Worm (Caenorhabditis elegans) whole organism, L1 larva: ENCODE data around the gene srd-17.

ENCODE experiments used
- C04F5.9 ChIP-seq: sonication (generic microtip); optimal IDR thresholded peaks from 2 replicates; lab custom pipeline; 2016; ENCODE audit warnings: missing genetic modification characterization, missing compliant biosample characterization
- C16A3.4 ChIP-seq: fragments of 150-350 bp; optimal IDR thresholded peaks from 2 replicates; lab custom pipeline; 2014; ENCODE audit warnings: missing biosample characterization, missing genetic modification characterization
- Y116A8C.19 ChIP-seq: sonication (generic microtip); optimal IDR thresholded peaks from 2 replicates; lab custom pipeline; 2016; ENCODE audit warnings: missing compliant biosample characterization, missing genetic modification characterization, borderline replicate concordance
- aha-1 ChIP-seq: fragments of 150-350 bp; optimal IDR thresholded peaks from 2 replicates; lab custom pipeline; 2014; ENCODE audit warnings: missing biosample characterization, missing genetic modification characterization
- alr-1 ChIP-seq: fragments of 200-800 bp; sonication (Bioruptor generic); optimal IDR thresholded peaks from 2 replicates; lab custom pipeline; 2018; ENCODE audit warnings: borderline replicate concordance, mild to moderate bottlenecking, missing genetic modification characterization, missing compliant biosample characterization
- aly-2 ChIP-seq: fragments of 150-350 bp; optimal IDR thresholded peaks from 2 replicates; lab custom pipeline; 2014; ENCODE audit warnings: missing biosample characterization, missing genetic modification characterization
- ama-1 ChIP-seq: fragments of 150-350 bp; optimal IDR thresholded peaks from 2 replicates; lab custom pipeline; 2014
- ceh-8 ChIP-seq: fragments of 200-800 bp; sonication (Bioruptor generic); optimal IDR thresholded peaks from 2 replicates; lab custom pipeline; 2018; ENCODE audit warnings: mild to moderate bottlenecking, missing genetic modification characterization, moderate library complexity, missing compliant biosample characterization
- ceh-88 ChIP-seq: fragments of 200-800 bp; sonication (Bioruptor generic); IDR thresholded peaks from 2 replicates; pipeline ENCODE4 v1.3.6; 2022; ENCODE audit warnings: missing genetic modification characterization, missing compliant biosample characterization
- dpl-1 ChIP-seq, 3 experiments: fragments of 150-350 bp in 2 of 3; sonication (generic microtip) in 1 of 3; optimal IDR thresholded peaks; 2 replicates each; lab custom pipeline; 2014 to 2017; ENCODE audit warnings: missing biosample characterization in 3 of 3, missing genetic modification characterization in 3 of 3, missing genetic modification reagents in 3 of 3
- efl-1 ChIP-seq, 4 experiments: fragments of 150-350 bp; optimal IDR thresholded peaks in 3 of 4; peaks in 1 of 4; 1 replicate in 1 of 4; 2 replicates in 3 of 4; lab custom pipeline; 2014; ENCODE audit warnings: missing biosample characterization in 2 of 4, missing genetic modification characterization in 2 of 4, missing genetic modification reagents in 2 of 4
- efl-3 ChIP-seq: fragments of 200-800 bp; sonication (Bioruptor generic); optimal IDR thresholded peaks from 2 replicates; lab custom pipeline; 2018; ENCODE audit warnings: mild to moderate bottlenecking, missing genetic modification characterization, missing compliant biosample characterization
- egl-13 ChIP-seq: sonication (generic microtip); optimal IDR thresholded peaks from 2 replicates; lab custom pipeline; 2016; ENCODE audit warnings: missing genotype, missing genetic modification reagents, missing genetic modification characterization, missing compliant biosample characterization
- egl-27 ChIP-seq, 2 experiments: fragments of 150-350 bp in 1 of 2; sonication (generic microtip); optimal IDR thresholded peaks; 3 replicates each; lab custom pipeline; 2017 to 2018; ENCODE audit warnings: missing biosample characterization in 2 of 2, missing genetic modification characterization in 2 of 2, missing genetic modification reagents in 2 of 2
- ets-5 ChIP-seq: fragments of 200-800 bp; sonication (Bioruptor generic); IDR thresholded peaks from 2 replicates; pipeline ENCODE4 v1.3.6; 2022; ENCODE audit warnings: missing genetic modification characterization, missing compliant biosample characterization
- grh-1 ChIP-seq: fragments of 200-800 bp; sonication (Bioruptor generic); IDR thresholded peaks from 2 replicates; pipeline ENCODE4 v1.3.6; 2022; ENCODE audit warnings: missing genetic modification reagents, missing genetic modification characterization, missing compliant biosample characterization
- hlh-17 ChIP-seq: fragments of 200-800 bp; sonication (Bioruptor generic); optimal IDR thresholded peaks from 2 replicates; lab custom pipeline; 2018; ENCODE audit warnings: missing genetic modification characterization, mild to moderate bottlenecking, missing compliant biosample characterization, moderate library complexity, borderline replicate concordance
- isw-1 ChIP-seq: fragments of 200-800 bp; sonication (Bioruptor generic); IDR thresholded peaks from 2 replicates; pipeline ENCODE4 v1.3.6; 2022; ENCODE audit warnings: missing genetic modification characterization, missing compliant biosample characterization
- jun-1 ChIP-seq: fragments of 150-350 bp; optimal IDR thresholded peaks from 2 replicates; lab custom pipeline; 2014; ENCODE audit warnings: missing biosample characterization, missing genetic modification reagents, missing genetic modification characterization
- lin-13 ChIP-seq: fragments of 150-350 bp; optimal IDR thresholded peaks from 2 replicates; lab custom pipeline; 2014; ENCODE audit warnings: missing biosample characterization, missing genetic modification reagents, missing genetic modification characterization
- lin-14 ChIP-seq: fragments of 200-800 bp; sonication (Bioruptor generic); optimal IDR thresholded peaks from 2 replicates; lab custom pipeline; 2018; ENCODE audit warnings: mild to moderate bottlenecking, missing genetic modification characterization, moderate library complexity, missing compliant biosample characterization
- lin-39 ChIP-seq: fragments of 150-350 bp; optimal IDR thresholded peaks from 2 replicates; lab custom pipeline; 2014; ENCODE audit warnings: missing biosample characterization, missing genetic modification reagents, missing genetic modification characterization
- lir-3 ChIP-seq: sonication (generic microtip); optimal IDR thresholded peaks from 2 replicates; lab custom pipeline; 2016; ENCODE audit warnings: mild to moderate bottlenecking, missing genetic modification characterization, moderate library complexity, missing compliant biosample characterization; ENCODE audit not compliant: poor library complexity
- lsy-2 ChIP-seq, 2 experiments: fragments of 150-350 bp; optimal IDR thresholded peaks; 2 replicates each; lab custom pipeline; 2014; ENCODE audit warnings: missing biosample characterization in 2 of 2, missing genetic modification characterization in 2 of 2
- mab-9 ChIP-seq: fragments of 200-800 bp; sonication (Bioruptor generic); IDR thresholded peaks from 2 replicates; pipeline ENCODE4 v1.3.6; 2022; ENCODE audit warnings: missing genetic modification reagents, missing genetic modification characterization, missing compliant biosample characterization
- mdl-1 ChIP-seq, 2 experiments: fragments of 150-350 bp; optimal IDR thresholded peaks; 2 replicates each; lab custom pipeline; 2014 to 2017; ENCODE audit warnings: missing biosample characterization in 2 of 2, missing genetic modification characterization in 2 of 2, inconsistent platforms in 1 of 2
- mef-2 ChIP-seq: fragments of 150-350 bp; optimal IDR thresholded peaks from 2 replicates; lab custom pipeline; 2014; ENCODE audit warnings: missing biosample characterization, missing genetic modification characterization
- nhr-11 ChIP-seq: fragments of 150-350 bp; optimal IDR thresholded peaks from 2 replicates; lab custom pipeline; 2014; ENCODE audit warnings: missing biosample characterization, missing genetic modification characterization
- nhr-19 ChIP-seq: fragments of 200-800 bp; sonication (Bioruptor generic); conservative IDR thresholded peaks from 2 replicates; pipeline ENCODE4 v1.3.6; 2022; ENCODE audit warnings: missing genetic modification characterization, missing compliant biosample characterization
- nhr-20 ChIP-seq: sonication (generic microtip); optimal IDR thresholded peaks from 2 replicates; lab custom pipeline; 2016; ENCODE audit warnings: mild to moderate bottlenecking, missing genetic modification characterization, missing compliant biosample characterization
- nhr-28 ChIP-seq: fragments of 150-350 bp; optimal IDR thresholded peaks from 2 replicates; lab custom pipeline; 2014; ENCODE audit warnings: missing biosample characterization, missing genetic modification characterization
- nhr-47 ChIP-seq: sonication (generic microtip); optimal IDR thresholded peaks from 2 replicates; lab custom pipeline; 2016; ENCODE audit warnings: mild to moderate bottlenecking, missing genetic modification characterization, moderate library complexity, missing compliant biosample characterization
- nhr-71 ChIP-seq: sonication (generic microtip); optimal IDR thresholded peaks from 2 replicates; lab custom pipeline; 2016; ENCODE audit warnings: mild to moderate bottlenecking, missing genetic modification characterization, moderate library complexity, missing compliant biosample characterization
- nhr-76 ChIP-seq: sonication (generic microtip); optimal IDR thresholded peaks from 2 replicates; lab custom pipeline; 2017; ENCODE audit warnings: missing biosample characterization, missing genetic modification characterization
- nhr-90 ChIP-seq: sonication (generic microtip); optimal IDR thresholded peaks from 2 replicates; lab custom pipeline; 2016; ENCODE audit warnings: mild to moderate bottlenecking, missing genetic modification characterization, missing compliant biosample characterization; ENCODE audit not compliant: poor library complexity
- pax-3 ChIP-seq: fragments of 200-800 bp; sonication (Bioruptor generic); optimal IDR thresholded peaks from 2 replicates; lab custom pipeline; 2018; ENCODE audit warnings: mild to moderate bottlenecking, missing genetic modification characterization, moderate library complexity, missing compliant biosample characterization
- rnt-1 ChIP-seq: sonication (generic microtip); optimal IDR thresholded peaks from 2 replicates; lab custom pipeline; 2016; ENCODE audit warnings: mild to moderate bottlenecking, missing genetic modification characterization, moderate library complexity, missing compliant biosample characterization
- snpc-4 ChIP-seq: fragments of 150-350 bp; optimal IDR thresholded peaks from 2 replicates; lab custom pipeline; 2014; ENCODE audit warnings: missing biosample characterization, missing genetic modification characterization
- snu-23 ChIP-seq: sonication (generic microtip); optimal IDR thresholded peaks from 2 replicates; lab custom pipeline; 2016; ENCODE audit warnings: missing genetic modification characterization, missing compliant biosample characterization
- tbx-2 ChIP-seq: sonication (generic microtip); optimal IDR thresholded peaks from 2 replicates; lab custom pipeline; 2016; ENCODE audit warnings: missing genetic modification characterization, missing compliant biosample characterization
- tlp-1 ChIP-seq: fragments of 150-350 bp; optimal IDR thresholded peaks from 2 replicates; lab custom pipeline; 2014; ENCODE audit warnings: missing biosample characterization, missing genetic modification characterization
- unc-130 ChIP-seq: fragments of 150-350 bp; optimal IDR thresholded peaks from 2 replicates; lab custom pipeline; 2017; ENCODE audit warnings: missing biosample characterization, missing genetic modification characterization, inconsistent platforms
- unc-30 ChIP-seq: sonication (generic microtip); optimal IDR thresholded peaks from 2 replicates; lab custom pipeline; 2017; ENCODE audit warnings: missing biosample characterization, missing genetic modification characterization
- xbp-1 ChIP-seq: sonication (generic microtip); optimal IDR thresholded peaks from 2 replicates; lab custom pipeline; 2016; ENCODE audit warnings: missing genetic modification characterization, missing compliant biosample characterization
- zip-4 ChIP-seq: fragments of 200-800 bp; sonication (Bioruptor generic); optimal IDR thresholded peaks from 2 replicates; lab custom pipeline; 2018; ENCODE audit warnings: mild to moderate bottlenecking, missing genetic modification characterization, moderate library complexity, missing compliant biosample characterization
- ztf-4 ChIP-seq: fragments of 150-350 bp; optimal IDR thresholded peaks from 2 replicates; lab custom pipeline; 2014; ENCODE audit warnings: missing biosample characterization, missing genetic modification characterization

Gene srd-17

ce11 chrV:13432364-13432763 is at the start of gene srd-17:
srd-17 (minus strand) TSS chrV:13432714.
- no peak for TF ChIP-seq mef-2 (tag; lab: Kevin White, UChicago)
- TF ChIP-seq ets-5 = no peak
- TF ChIP-seq egl-27 (tag; optimal IDR thresholded peaks at IDR 0.05; lab: Kevin White, UChicago) = no peak
- TF ChIP-seq aly-2 (tag; lab: Kevin White, UChicago) = no peak
- TF ChIP-seq nhr-47 (tag; lab: Kevin White, UChicago) = no peak
- no peak for TF ChIP-seq tlp-1 (tag; lab: Kevin White, UChicago)
- TF ChIP-seq aha-1 (tag; lab: Kevin White, UChicago) = no peak
- TF ChIP-seq dpl-1 (GFP tag; optimal IDR thresholded peaks at IDR 0.05; lab: Kevin White, UChicago) = no peak
- TF ChIP-seq nhr-28 = no peak
- TF ChIP-seq lin-39 (tag; lab: Kevin White, UChicago) = no peak
- no peak for TF ChIP-seq grh-1 (GFP tag; lab: Robert Waterston, UW)

ce11 chrV:13479766-13480165 is 47.3 kb upstream of the srd-17 start, which contains the start of gene T10G3.2:
T10G3.2 (minus strand) TSS chrV:13479866.
- TF ChIP-seq unc-30 (no peak), nhr-76 (tag; lab: Kevin White, UChicago) (no peak), ceh-8 (GFP tag; lab: Kevin White, UChicago) (no peak), zip-4 (no peak), nhr-11 (tag; lab: Kevin White, UChicago) (no peak), isw-1 (GFP tag; lab: Robert Waterston, UW) (no peak), xbp-1 (tag; lab: Kevin White, UChicago) (no peak), grh-1 (GFP tag; lab: Robert Waterston, UW) (no peak), lin-39 (tag; lab: Kevin White, UChicago) (no peak), ceh-88 (no peak), nhr-90 (tag; lab: Kevin White, UChicago) (no peak), lir-3 (tag; lab: Kevin White, UChicago) (no peak), efl-1 (optimal IDR thresholded peaks at IDR 0.05; lab: Kevin White, UChicago) (no peak), efl-1 (GFP tag; optimal IDR thresholded peaks at IDR 0.05 in 1 of 2; lab: Kevin White, UChicago) (no peak), ama-1 (lab: Kevin White, UChicago) (no peak), C04F5.9 (tag; lab: Kevin White, UChicago) (no peak), dpl-1 (GFP tag; optimal IDR thresholded peaks at IDR 0.05; lab: Kevin White, UChicago) (no peak), jun-1 (tag; lab: Kevin White, UChicago) (no peak), egl-13 (no peak), Y116A8C.19 (tag; lab: Kevin White, UChicago) (no peak)

- TF ChIP-seq unc-130 (tag; lab: Kevin White, UChicago) (no peak), efl-1 (optimal IDR thresholded peaks at IDR 0.05; lab: Kevin White, UChicago) (no peak), efl-1 (GFP tag; optimal IDR thresholded peaks at IDR 0.05 in 1 of 2; lab: Kevin White, UChicago) (peak in 1 of 2 experiments; percentile 66)
Observed at ce11 chrV:13476350-13476749, 43.8 kb upstream of the srd-17 start, which contains the start of gene T10G3.8. T10G3.8 (minus strand) TSS chrV:13476450.

ce11 chrV:13473467-13473866 is 41.0 kb upstream of the srd-17 start, which contains the start of gene T10G3.1:
T10G3.1 (minus strand) TSS chrV:13473679.
- TF ChIP-seq tbx-2 (tag; lab: Kevin White, UChicago) = peak; percentile 8
- TF ChIP-seq ztf-4 = peak; percentile 17
- peak; percentile 70 for TF ChIP-seq lin-14 (GFP tag; lab: Kevin White, UChicago)
- no peak for TF ChIP-seq C16A3.4 (tag; lab: Kevin White, UChicago)
- TF ChIP-seq aly-2 (tag; lab: Kevin White, UChicago) = no peak
- TF ChIP-seq lin-13 (GFP tag; lab: Kevin White, UChicago) = no peak
- TF ChIP-seq mdl-1 (tag; optimal IDR thresholded peaks at IDR 0.05; lab: Kevin White, UChicago) = no peak
- TF ChIP-seq unc-130 (tag; lab: Kevin White, UChicago) = peak; percentile 37
- TF ChIP-seq nhr-20 (tag; lab: Kevin White, UChicago) = peak; percentile 31
- TF ChIP-seq efl-3 (GFP tag; lab: Kevin White, UChicago) = no peak
- TF ChIP-seq alr-1 (tag; lab: Kevin White, UChicago) = no peak
- no peak for TF ChIP-seq grh-1 (GFP tag; lab: Robert Waterston, UW)
- TF ChIP-seq nhr-19 = peak; percentile 52
- no peak for TF ChIP-seq ceh-88
- peak; percentile 75 for TF ChIP-seq rnt-1
- peak; percentile 40 for TF ChIP-seq snu-23
- TF ChIP-seq nhr-71 (tag; lab: Kevin White, UChicago) = peak; percentile 85
- peak; percentile 37 to 44 for TF ChIP-seq lsy-2 (tag; optimal IDR thresholded peaks at IDR 0.05; lab: Kevin White, UChicago)
- no peak for TF ChIP-seq snpc-4 (tag; lab: Kevin White, UChicago)
- TF ChIP-seq mab-9 (GFP tag; lab: Robert Waterston, UW) = no peak
- TF ChIP-seq tlp-1 (tag; lab: Kevin White, UChicago) = no peak
- TF ChIP-seq hlh-17 (GFP tag; lab: Kevin White, UChicago) = no peak
- TF ChIP-seq pax-3 (tag; lab: Kevin White, UChicago) = no peak
